Worm (Caenorhabditis elegans) whole organism, late embryonic: ENCODE measurements around the gene W05B10.6.

Experiments used
- C38D4.7 ChIP-seq: fragments of 200-800 bp; sonication (Bioruptor generic); optimal IDR thresholded peaks from 2 replicates; lab custom pipeline; 2018; ENCODE audit warnings: mild to moderate bottlenecking, missing genetic modification characterization, moderate library complexity, missing compliant biosample characterization
- K02D7.2 ChIP-seq: sonication (generic microtip); optimal IDR thresholded peaks from 2 replicates; lab custom pipeline; 2017; ENCODE audit warnings: mild to moderate bottlenecking, missing genetic modification characterization, missing compliant biosample characterization
- T23F11.4 ChIP-seq: fragments of 200-800 bp; sonication (Bioruptor generic); optimal IDR thresholded peaks from 2 replicates; lab custom pipeline; 2018; ENCODE audit warnings: mild to moderate bottlenecking, missing genetic modification characterization, missing compliant biosample characterization
- ahr-1 ChIP-seq: sonication (generic microtip); optimal IDR thresholded peaks from 2 replicates; lab custom pipeline; 2016; ENCODE audit warnings: missing genetic modification characterization, missing compliant biosample characterization
- ama-1 ChIP-seq: fragments of 150-350 bp; optimal IDR thresholded peaks from 2 replicates; lab custom pipeline; 2014
- ceh-14 ChIP-seq: sonication (generic microtip); optimal IDR thresholded peaks from 2 replicates; lab custom pipeline; 2016; ENCODE audit warnings: missing genotype, missing genetic modification characterization, missing compliant biosample characterization
- ceh-18 ChIP-seq: sonication (generic microtip); optimal IDR thresholded peaks from 2 replicates; lab custom pipeline; 2016; ENCODE audit warnings: missing genetic modification characterization, missing compliant biosample characterization
- ceh-19 ChIP-seq: fragments of 200-800 bp; sonication (Bioruptor generic); optimal IDR thresholded peaks from 2 replicates; lab custom pipeline; 2018; ENCODE audit warnings: mild to moderate bottlenecking, missing genetic modification characterization, missing compliant biosample characterization
- ceh-2 ChIP-seq: sonication (generic microtip); optimal IDR thresholded peaks from 2 replicates; lab custom pipeline; 2016; ENCODE audit warnings: missing genotype, missing genetic modification characterization, missing compliant biosample characterization
- ceh-24 ChIP-seq: sonication (generic microtip); optimal IDR thresholded peaks from 2 replicates; lab custom pipeline; 2016; ENCODE audit warnings: mild to moderate bottlenecking, missing genetic modification characterization, missing compliant biosample characterization
- ceh-31 ChIP-seq: sonication (generic microtip); optimal IDR thresholded peaks from 2 replicates; lab custom pipeline; 2016; ENCODE audit warnings: missing genetic modification characterization, missing compliant biosample characterization
- ceh-48 ChIP-seq: sonication (generic microtip); optimal IDR thresholded peaks from 2 replicates; lab custom pipeline; 2016; ENCODE audit warnings: missing genetic modification characterization, inconsistent platforms, missing compliant biosample characterization
- ceh-6 ChIP-seq: fragments of 200-800 bp; sonication (Bioruptor generic); optimal IDR thresholded peaks from 2 replicates; lab custom pipeline; 2018; ENCODE audit warnings: mild to moderate bottlenecking, missing genetic modification characterization, missing compliant biosample characterization
- elt-2 ChIP-seq: sonication (generic microtip); optimal IDR thresholded peaks from 2 replicates; lab custom pipeline; 2016; ENCODE audit warnings: missing genetic modification reagents, missing genetic modification characterization, missing compliant biosample characterization
- ets-4 ChIP-seq: sonication (generic microtip); optimal IDR thresholded peaks from 2 replicates; lab custom pipeline; 2016; ENCODE audit warnings: missing genetic modification characterization, missing compliant biosample characterization
- fkh-6 ChIP-seq: sonication (generic microtip); optimal IDR thresholded peaks from 2 replicates; lab custom pipeline; 2016; ENCODE audit warnings: missing genetic modification characterization, missing compliant biosample characterization
- hlh-13 ChIP-seq: fragments of 200-800 bp; sonication (Bioruptor generic); optimal IDR thresholded peaks from 2 replicates; lab custom pipeline; 2018; ENCODE audit warnings: mild to moderate bottlenecking, missing genetic modification characterization, missing compliant biosample characterization
- hlh-15 ChIP-seq: sonication (generic microtip); optimal IDR thresholded peaks from 2 replicates; lab custom pipeline; 2016; ENCODE audit warnings: missing genetic modification characterization, missing compliant biosample characterization
- hlh-6 ChIP-seq: sonication (generic microtip); optimal IDR thresholded peaks from 2 replicates; lab custom pipeline; 2016; ENCODE audit warnings: missing genotype, missing genetic modification characterization, missing compliant biosample characterization
- hlh-8 ChIP-seq: sonication (generic microtip); optimal IDR thresholded peaks from 2 replicates; lab custom pipeline; 2016; ENCODE audit warnings: missing genotype, missing genetic modification characterization, missing compliant biosample characterization
- lin-11 ChIP-seq: fragments of 200-800 bp; sonication (Bioruptor generic); optimal IDR thresholded peaks from 2 replicates; lab custom pipeline; 2018; ENCODE audit warnings: mild to moderate bottlenecking, missing genetic modification characterization, missing compliant biosample characterization
- nfya-1 ChIP-seq: sonication (generic microtip); optimal IDR thresholded peaks from 2 replicates; lab custom pipeline; 2017; ENCODE audit warnings: missing genetic modification characterization, mild to moderate bottlenecking, missing compliant biosample characterization, antibody characterized with exemption, moderate library complexity
- nhr-11 ChIP-seq: fragments of 150-350 bp; optimal IDR thresholded peaks from 2 replicates; lab custom pipeline; 2014; ENCODE audit warnings: missing biosample characterization, missing genetic modification characterization
- npax-4 ChIP-seq: sonication (generic microtip); optimal IDR thresholded peaks from 2 replicates; lab custom pipeline; 2016; ENCODE audit warnings: missing genetic modification characterization, missing compliant biosample characterization
- pax-1 ChIP-seq: fragments of 150-350 bp; optimal IDR thresholded peaks from 2 replicates; lab custom pipeline; 2014; ENCODE audit warnings: missing biosample characterization, missing genetic modification characterization
- pqm-1 ChIP-seq: sonication (generic microtip); optimal IDR thresholded peaks from 2 replicates; lab custom pipeline; 2016; ENCODE audit warnings: missing genetic modification characterization, missing compliant biosample characterization
- pros-1 ChIP-seq: fragments of 150-350 bp; optimal IDR thresholded peaks from 2 replicates; lab custom pipeline; 2014; ENCODE audit warnings: missing biosample characterization, missing genetic modification reagents, missing genetic modification characterization
- ref-2 ChIP-seq: sonication (generic microtip); optimal IDR thresholded peaks from 2 replicates; lab custom pipeline; 2016; ENCODE audit warnings: missing genetic modification characterization, missing compliant biosample characterization
- rnt-1 ChIP-seq: sonication (generic microtip); optimal IDR thresholded peaks from 2 replicates; lab custom pipeline; 2016; ENCODE audit warnings: missing genetic modification characterization, missing compliant biosample characterization
- sox-2 ChIP-seq: fragments of 200-800 bp; sonication (Bioruptor generic); IDR thresholded peaks from 2 replicates; pipeline ENCODE4 v1.3.6; 2022; ENCODE audit warnings: missing genetic modification reagents, missing genetic modification characterization, missing compliant biosample characterization
- sox-4 ChIP-seq: sonication (generic microtip); optimal IDR thresholded peaks from 2 replicates; lab custom pipeline; 2017; ENCODE audit warnings: mild to moderate bottlenecking, missing genetic modification characterization, inconsistent platforms, missing compliant biosample characterization
- syd-9 ChIP-seq: sonication (generic microtip); optimal IDR thresholded peaks from 2 replicates; lab custom pipeline; 2016; ENCODE audit warnings: mild to moderate bottlenecking, missing genetic modification characterization, moderate library complexity, missing compliant biosample characterization
- tbx-2 ChIP-seq: sonication (generic microtip); optimal IDR thresholded peaks from 2 replicates; lab custom pipeline; 2016; ENCODE audit warnings: missing genetic modification characterization, missing compliant biosample characterization
- tbx-7 ChIP-seq: sonication (generic microtip); optimal IDR thresholded peaks from 2 replicates; lab custom pipeline; 2016; ENCODE audit warnings: missing genotype, missing genetic modification characterization, missing compliant biosample characterization
- ttx-3 ChIP-seq: sonication (generic microtip); optimal IDR thresholded peaks from 2 replicates; lab custom pipeline; 2016; ENCODE audit warnings: missing genetic modification reagents, missing genetic modification characterization, missing compliant biosample characterization
- unc-3 ChIP-seq, 2 experiments: fragments of 200-800 bp in 1 of 2; sonication (Bioruptor generic) in 1 of 2; sonication (generic microtip) in 1 of 2; conservative IDR thresholded peaks in 1 of 2; optimal IDR thresholded peaks in 1 of 2; 2 replicates each; pipeline versions ENCODE4 v1.3.6 to Lab custom; 2016 to 2022; ENCODE audit warnings: missing compliant biosample characterization in 2 of 2, missing genetic modification characterization in 2 of 2, missing genetic modification reagents in 1 of 2
- unc-42 ChIP-seq: sonication (generic microtip); optimal IDR thresholded peaks from 2 replicates; lab custom pipeline; 2016; ENCODE audit warnings: missing genotype, missing genetic modification characterization, missing compliant biosample characterization
- ztf-16 ChIP-seq: sonication (generic microtip); optimal IDR thresholded peaks from 2 replicates; lab custom pipeline; 2017; ENCODE audit warnings: missing genetic modification characterization, missing compliant biosample characterization

W05B10.6 gene

ce11 chrV:12634746-12635145 lies 23.3 kb downstream of the W05B10.6 start:
- TF ChIP-seq hlh-6 (tag; lab: Kevin White, UChicago) (no peak), ceh-19 (GFP tag; lab: Kevin White, UChicago) (no peak), syd-9 (tag; lab: Kevin White, UChicago) (no peak), ceh-6 (GFP tag; lab: Kevin White, UChicago) (no peak), nhr-11 (tag; lab: Kevin White, UChicago) (no peak), ref-2 (tag; lab: Kevin White, UChicago) (no peak), nfya-1 (tag; lab: Kevin White, UChicago) (no peak), T23F11.4 (GFP tag; lab: Kevin White, UChicago) (no peak), tbx-7 (tag; lab: Kevin White, UChicago) (no peak), pqm-1 (tag; lab: Kevin White, UChicago) (no peak), tbx-2 (tag; lab: Kevin White, UChicago) (no peak), ttx-3 (tag; lab: Kevin White, UChicago) (no peak), unc-3 (GFP tag; conservative IDR thresholded peaks at IDR 0.05; lab: Robert Waterston, UW) (no peak), unc-3 (tag; optimal IDR thresholded peaks at IDR 0.05; lab: Kevin White, UChicago) (no peak)

DNA sequence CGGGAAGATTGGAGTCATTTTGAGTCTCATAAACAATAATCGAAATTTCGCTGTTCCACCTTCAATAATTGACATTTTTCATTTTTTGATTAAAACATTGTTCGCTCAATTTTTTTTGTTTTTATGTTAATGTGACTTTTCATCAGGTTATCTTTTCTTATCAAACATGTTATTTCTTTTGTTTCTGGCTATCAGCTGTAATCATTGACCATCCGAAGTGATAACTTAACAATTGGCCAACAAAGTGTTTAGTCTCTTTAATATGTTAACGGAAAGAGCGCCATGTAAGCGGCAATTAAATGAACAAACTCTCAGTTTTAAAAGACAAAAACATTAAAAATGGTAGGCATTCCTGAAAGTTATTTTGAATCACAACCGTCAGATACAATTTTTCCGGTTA lies 24.0 kb downstream of the W05B10.6 start:
- TF ChIP-seq elt-2 (tag; lab: Kevin White, UChicago) (peak; percentile 93), tbx-2 (tag; lab: Kevin White, UChicago) (no peak)

DNA sequence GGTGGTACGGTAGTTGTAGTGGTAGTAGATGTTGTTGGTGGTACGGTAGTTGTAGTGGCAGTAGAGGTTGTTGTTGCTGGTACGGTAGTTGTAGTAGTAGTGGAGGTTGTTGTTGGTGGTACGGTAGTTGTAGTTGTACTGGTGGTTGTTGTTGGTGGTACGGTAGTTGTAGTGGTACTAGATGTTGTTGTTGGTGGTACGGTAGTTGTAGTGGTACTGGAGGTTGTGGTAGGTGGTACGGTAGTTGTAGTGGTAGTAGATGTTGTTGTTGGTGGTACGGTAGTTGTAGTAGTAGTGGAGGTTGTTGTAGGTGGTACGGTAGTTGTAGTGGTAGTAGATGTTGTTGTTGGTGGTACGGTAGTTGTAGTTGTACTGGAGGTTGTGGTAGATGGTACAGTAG lies 25.0 kb downstream of the W05B10.6 start:
- no peak for TF ChIP-seq ama-1
- TF ChIP-seq sox-4 (tag; lab: Kevin White, UChicago): peak; percentile 36

ce11 chrV:12632048-12632447 lies 26.0 kb downstream of the W05B10.6 start, which contains the start of gene srx-113:
Gene srx-113 (minus strand): TSS chrV:12632148.
- no peak for TF ChIP-seq ets-4 (tag; lab: Kevin White, UChicago)
- TF ChIP-seq pqm-1 (tag; lab: Kevin White, UChicago): no peak
- TF ChIP-seq hlh-13 (GFP tag; lab: Kevin White, UChicago): no peak
- TF ChIP-seq nfya-1 (tag; lab: Kevin White, UChicago): no peak
- TF ChIP-seq pax-1 (tag; lab: Kevin White, UChicago): no peak
- TF ChIP-seq ceh-18: no peak
- no peak for TF ChIP-seq C38D4.7 (GFP tag; lab: Kevin White, UChicago)
- no peak for TF ChIP-seq ztf-16 (tag; lab: Kevin White, UChicago)
- no peak for TF ChIP-seq ceh-24 (tag; lab: Kevin White, UChicago)
- no peak for TF ChIP-seq pros-1 (tag; lab: Kevin White, UChicago)
- no peak for TF ChIP-seq ahr-1 (tag; lab: Kevin White, UChicago)
- no peak for TF ChIP-seq sox-2 (GFP tag; lab: Robert Waterston, UW)
- TF ChIP-seq unc-42: no peak
- TF ChIP-seq ceh-2 (tag; lab: Kevin White, UChicago): no peak
- no peak for TF ChIP-seq nhr-11 (tag; lab: Kevin White, UChicago)
- TF ChIP-seq npax-4 (tag; lab: Kevin White, UChicago): no peak
- TF ChIP-seq ceh-48 (tag; lab: Kevin White, UChicago): no peak

- TF ChIP-seq ceh-48 (tag; lab: Kevin White, UChicago): no peak
- TF ChIP-seq nfya-1 (tag; lab: Kevin White, UChicago): no peak
- no peak for TF ChIP-seq fkh-6 (tag; lab: Kevin White, UChicago)
- TF ChIP-seq hlh-15: no peak
- TF ChIP-seq hlh-8 (tag; lab: Kevin White, UChicago): no peak
- no peak for TF ChIP-seq npax-4 (tag; lab: Kevin White, UChicago)
- no peak for TF ChIP-seq tbx-7 (tag; lab: Kevin White, UChicago)
- no peak for TF ChIP-seq ttx-3 (tag; lab: Kevin White, UChicago)
- TF ChIP-seq K02D7.2: no peak
- no peak for TF ChIP-seq ceh-14 (tag; lab: Kevin White, UChicago)
- TF ChIP-seq ref-2 (tag; lab: Kevin White, UChicago): no peak
- no peak for TF ChIP-seq rnt-1
- no peak for TF ChIP-seq pros-1 (tag; lab: Kevin White, UChicago)
- no peak for TF ChIP-seq ceh-31 (tag; lab: Kevin White, UChicago)
- TF ChIP-seq ceh-2 (tag; lab: Kevin White, UChicago): no peak
- no peak for TF ChIP-seq lin-11 (tag; lab: Kevin White, UChicago)
- no peak for TF ChIP-seq hlh-13 (GFP tag; lab: Kevin White, UChicago)
- TF ChIP-seq, all 69 proteins: peak for 0
Measured at ce11 chrV:12629743-12630142, 28.3 kb downstream of the W05B10.6 start, which contains the start of gene F56H9.6. Gene F56H9.6 (minus strand): TSS chrV:12629843.
